Fruit fly (Drosophila melanogaster): ENCODE measurements around the gene SNF4Agamma.

- TF ChIP-seq EcR (GFP tag; optimal IDR thresholded peaks at IDR 0.05) (no peak), CG8478 (optimal IDR thresholded peaks at IDR 0.05) (no peak)
These were observed 46.2 kb upstream of the SNF4Agamma start for dm6 chr3R:21094292-21094691.

Data from whole organism.